Fruit fly (Drosophila melanogaster) whole organism, wandering third instar larva: Measurements from ENCODE around the gene CAH3.
A peak's percentile ranks its signal among the peaks of the same experiment; 100 is the strongest.

ENCODE experiments used
- Abd-B ChIP-seq: fragments of >200 bp; optimal IDR thresholded peaks from 2 replicates; lab custom pipeline; 2017; ENCODE audit warnings: missing biosample characterization, missing genetic modification characterization
- CG32264 ChIP-seq: fragments of 200-800 bp; sonication (Bioruptor generic); optimal IDR thresholded peaks from 2 replicates; lab custom pipeline; 2016; ENCODE audit warnings: missing biosample characterization, missing genetic modification characterization
- CG9705 ChIP-seq: fragments of 200-800 bp; sonication (Bioruptor generic); optimal IDR thresholded peaks from 2 replicates; lab custom pipeline; 2018; ENCODE audit warnings: missing biosample characterization, mild to moderate bottlenecking, missing genetic modification characterization
- CrebA ChIP-seq: fragments of 200-800 bp; sonication (Bioruptor generic); optimal IDR thresholded peaks from 2 replicates; lab custom pipeline; 2016; ENCODE audit warnings: missing biosample characterization, mild to moderate bottlenecking, missing genetic modification characterization, borderline replicate concordance
- Dfd ChIP-seq: fragments of >200 bp; optimal IDR thresholded peaks from 2 replicates; lab custom pipeline; 2017; ENCODE audit warnings: missing biosample characterization, missing genetic modification characterization
- Dif ChIP-seq: fragments of 200-275, 200-300 bp; sonication (Bioruptor generic); optimal IDR thresholded peaks from 2 replicates; lab custom pipeline; 2018; ENCODE audit warnings: missing biosample characterization, missing genetic modification characterization; ENCODE audit not compliant: partially characterized antibody
- GATAd ChIP-seq: sonication (Bioruptor generic); optimal IDR thresholded peaks from 2 replicates; lab custom pipeline; 2016; ENCODE audit warnings: missing biosample characterization, missing genetic modification characterization
- HLH106 ChIP-seq: fragments of 200-800 bp; optimal IDR thresholded peaks from 3 replicates; lab custom pipeline; 2019; ENCODE audit warnings: missing biosample characterization, mild to moderate bottlenecking, missing genetic modification characterization, moderate library complexity
- Hnf4 ChIP-seq: fragments of 200-800 bp; sonication (Bioruptor generic); optimal IDR thresholded peaks from 2 replicates; lab custom pipeline; 2016; ENCODE audit warnings: missing biosample characterization, mild to moderate bottlenecking, missing genetic modification characterization
- Hr78 ChIP-seq: fragments of >200 bp; optimal IDR thresholded peaks from 2 replicates; lab custom pipeline; 2017; ENCODE audit warnings: missing biosample characterization, missing genetic modification characterization
- Hr83 ChIP-seq: fragments of 200-300 bp; sonication (Bioruptor generic); optimal IDR thresholded peaks from 2 replicates; lab custom pipeline; 2016; ENCODE audit warnings: missing biosample characterization, mild to moderate bottlenecking, missing genetic modification characterization, moderate library complexity; ENCODE audit not compliant: poor library complexity, severe bottlenecking
- Jra ChIP-seq: sonication (Bioruptor generic); optimal IDR thresholded peaks from 2 replicates; lab custom pipeline; 2016; ENCODE audit warnings: missing biosample characterization, missing genetic modification characterization
- Mio ChIP-seq: sonication (Bioruptor generic); optimal IDR thresholded peaks from 2 replicates; lab custom pipeline; 2016; ENCODE audit warnings: missing biosample characterization, missing genetic modification characterization
- Myc ChIP-seq: fragments of >200 bp; optimal IDR thresholded peaks from 2 replicates; lab custom pipeline; 2017
- N ChIP-seq: fragments of >200 bp; optimal IDR thresholded peaks from 2 replicates; lab custom pipeline; 2018; ENCODE audit warnings: missing biosample characterization, missing external identifiers, missing genetic modification characterization
- OdsH ChIP-seq: fragments of 200-800 bp; sonication (Bioruptor generic); optimal IDR thresholded peaks from 2 replicates; lab custom pipeline; 2016; ENCODE audit warnings: missing biosample characterization, mild to moderate bottlenecking, missing genetic modification characterization
- Rel ChIP-seq, 2 experiments: fragments of 200-800 bp; sonication (Bioruptor generic) in 1 of 2; optimal IDR thresholded peaks; 2 replicates in 1 of 2; 3 replicates in 1 of 2; lab custom pipeline; 2016 to 2019; ENCODE audit warnings: mild to moderate bottlenecking in 2 of 2, missing biosample characterization in 2 of 2, missing genetic modification characterization in 2 of 2, moderate library complexity in 1 of 2
- Sp1 ChIP-seq: fragments of 200-800 bp; sonication (Bioruptor generic); optimal IDR thresholded peaks from 3 replicates; lab custom pipeline; 2019; ENCODE audit warnings: missing biosample characterization, mild to moderate bottlenecking, missing genetic modification characterization, moderate library complexity
- Vsx2 ChIP-seq: fragments of 200-300, 225-300 bp; sonication (Bioruptor generic); optimal IDR thresholded peaks from 2 replicates; lab custom pipeline; 2018; ENCODE audit warnings: missing biosample characterization, missing genetic modification characterization; ENCODE audit not compliant: partially characterized antibody
- br ChIP-seq: fragments of 200-800 bp; sonication (Bioruptor generic); optimal IDR thresholded peaks from 2 replicates; lab custom pipeline; 2016; ENCODE audit warnings: missing biosample characterization, missing genetic modification characterization
- brk ChIP-seq: fragments of 200-800 bp; sonication (Bioruptor generic); optimal IDR thresholded peaks from 2 replicates; lab custom pipeline; 2016; ENCODE audit warnings: missing biosample characterization, mild to moderate bottlenecking, missing genetic modification characterization
- dl ChIP-seq, 2 experiments: fragments of 175-275, 200-275 bp in 1 of 2; fragments of 200-275 bp in 1 of 2; sonication (Bioruptor generic); optimal IDR thresholded peaks; lab custom pipeline; 2018; ENCODE audit warnings: mild to moderate bottlenecking in 2 of 2, missing biosample characterization in 2 of 2, missing genetic modification characterization in 2 of 2, moderate library complexity in 2 of 2; ENCODE audit not compliant: partially characterized antibody in 2 of 2, insufficient read depth in 1 of 2
- dmrt93B ChIP-seq: fragments of 200-800 bp; sonication (Bioruptor generic); optimal IDR thresholded peaks from 2 replicates; lab custom pipeline; 2018; ENCODE audit warnings: missing biosample characterization, mild to moderate bottlenecking, missing genetic modification characterization
- dsf ChIP-seq: sonication (Bioruptor generic); optimal IDR thresholded peaks from 2 replicates; lab custom pipeline; 2016; ENCODE audit warnings: missing biosample characterization, missing genetic modification characterization, borderline replicate concordance
- ey ChIP-seq: fragments of 200-800 bp; sonication (Bioruptor generic); optimal IDR thresholded peaks from 2 replicates; lab custom pipeline; 2016; ENCODE audit warnings: missing biosample characterization, missing genetic modification characterization
- foxo ChIP-seq, 2 experiments: fragments of 200-800 bp; sonication (Bioruptor generic); optimal IDR thresholded peaks; 2 replicates in 1 of 2; 3 replicates in 1 of 2; lab custom pipeline; 2016 to 2017; ENCODE audit warnings: missing biosample characterization in 2 of 2, missing genetic modification characterization in 2 of 2
- fru ChIP-seq: fragments of 200-800 bp; sonication (Bioruptor generic); optimal IDR thresholded peaks from 3 replicates; lab custom pipeline; 2016; ENCODE audit warnings: missing biosample characterization, mild to moderate bottlenecking, missing genetic modification characterization
- h ChIP-seq: fragments of 200-800 bp; sonication (Bioruptor generic); optimal IDR thresholded peaks from 3 replicates; lab custom pipeline; 2016; ENCODE audit warnings: missing biosample characterization, mild to moderate bottlenecking, missing genetic modification characterization
- jim ChIP-seq: fragments of 175-275, 200-325 bp; sonication (Bioruptor generic); optimal IDR thresholded peaks from 2 replicates; lab custom pipeline; 2016; ENCODE audit warnings: missing biosample characterization, mild to moderate bottlenecking, missing genetic modification characterization
- lola ChIP-seq: fragments of >200 bp; optimal IDR thresholded peaks from 2 replicates; lab custom pipeline; 2017; ENCODE audit warnings: missing biosample characterization, missing genetic modification characterization
- pan ChIP-seq: fragments of >200 bp; optimal IDR thresholded peaks from 2 replicates; lab custom pipeline; 2017
- psq ChIP-seq: fragments of 200-800 bp; sonication (Bioruptor generic); optimal IDR thresholded peaks from 3 replicates; lab custom pipeline; 2017; ENCODE audit warnings: missing biosample characterization, mild to moderate bottlenecking, missing genetic modification characterization, moderate library complexity
- rgr ChIP-seq: fragments of 200-800 bp; sonication (Bioruptor generic); optimal IDR thresholded peaks from 3 replicates; lab custom pipeline; 2016; ENCODE audit warnings: missing biosample characterization, mild to moderate bottlenecking, missing genetic modification characterization
- sage ChIP-seq: fragments of 200-800 bp; sonication (Bioruptor generic); optimal IDR thresholded peaks from 2 replicates; lab custom pipeline; 2016; ENCODE audit warnings: missing biosample characterization, mild to moderate bottlenecking, missing genetic modification characterization
- sv ChIP-seq: fragments of 200-800 bp; sonication (Bioruptor generic); optimal IDR thresholded peaks from 3 replicates; lab custom pipeline; 2016; ENCODE audit warnings: missing biosample characterization, missing genetic modification characterization
- tai ChIP-seq: sonication (Bioruptor generic); optimal IDR thresholded peaks from 2 replicates; lab custom pipeline; 2016; ENCODE audit warnings: missing biosample characterization, missing genetic modification characterization
- usp ChIP-seq: fragments of >200 bp; optimal IDR thresholded peaks from 2 replicates; lab custom pipeline; 2017; ENCODE audit warnings: missing biosample characterization, missing genetic modification characterization
- woc ChIP-seq: sonication (Bioruptor generic); optimal IDR thresholded peaks from 2 replicates; lab custom pipeline; 2016; ENCODE audit warnings: missing biosample characterization, mild to moderate bottlenecking, missing genetic modification characterization

The CAH3 gene

dm6 chrX:8690003-8690402, 9.0 kb downstream of the CAH3 start, which contains the start of the genes Ppt1 and Ogg1:
Gene Ppt1 (minus strand): TSS chrX:8690227.
Gene Ogg1 (plus strand): TSS chrX:8690327.
- peak; percentile 28 for TF ChIP-seq dsf (GFP tag; lab: Kevin White, UChicago)
- peak; percentile 59 for TF ChIP-seq Sp1
- TF ChIP-seq OdsH (GFP tag; lab: Kevin White, UChicago), result peak; percentile 41
- peak; percentile 75 for TF ChIP-seq rgr (GFP tag; lab: Kevin White, UChicago)
- TF ChIP-seq Jra (GFP tag; lab: Kevin White, UChicago), result peak; percentile 77
- peak; percentile 84 for TF ChIP-seq Hnf4 (GFP tag; lab: Kevin White, UChicago)
- no peak for TF ChIP-seq Abd-B
- peak; percentile 86 for TF ChIP-seq tai (GFP tag; lab: Kevin White, UChicago)
- peak; percentile 41 for TF ChIP-seq CG9705
- peak; percentile 63 for TF ChIP-seq br (GFP tag; lab: Kevin White, UChicago)
- no peak for TF ChIP-seq lola (GFP tag; lab: Kevin White, UChicago)
- TF ChIP-seq Rel (GFP tag; optimal IDR thresholded peaks at IDR 0.05; lab: Kevin White, UChicago), result no peak
- TF ChIP-seq Rel (tag; optimal IDR thresholded peaks at IDR 0.05; lab: Kevin White, UChicago), result peak; percentile 98
- peak; percentile 86 for TF ChIP-seq woc (GFP tag; lab: Kevin White, UChicago)
- peak; percentile 63 for TF ChIP-seq HLH106 (tag; lab: Kevin White, UChicago)
- TF ChIP-seq CG32264 (GFP tag; lab: Kevin White, UChicago), result no peak
- TF ChIP-seq Dfd (GFP tag; lab: Kevin White, UChicago), result no peak
- TF ChIP-seq CrebA (GFP tag; lab: Kevin White, UChicago), result no peak
- peak; percentile 19 for TF ChIP-seq GATAd (GFP tag; lab: Kevin White, UChicago)
- no peak for TF ChIP-seq Vsx2 (GFP tag; lab: Kevin White, UChicago)
- TF ChIP-seq brk, result peak; percentile 29
- TF ChIP-seq Myc (lab: Kevin White, UChicago), result peak; percentile 66
- TF ChIP-seq usp (GFP tag; lab: Kevin White, UChicago), result no peak
- peak; percentile 58 for TF ChIP-seq sv (GFP tag; lab: Kevin White, UChicago)
- TF ChIP-seq foxo (GFP tag; optimal IDR thresholded peaks at IDR 0.05; lab: Kevin White, UChicago), result peak in 1 of 2 experiments; percentile 80
- peak; percentile 82 for TF ChIP-seq Hr83 (GFP tag; lab: Kevin White, UChicago)
- TF ChIP-seq h (GFP tag; lab: Kevin White, UChicago), result peak; percentile 76
- TF ChIP-seq N, result no peak
- TF ChIP-seq fru (GFP tag; lab: Kevin White, UChicago), result peak; percentile 53
- TF ChIP-seq Mio (GFP tag; lab: Kevin White, UChicago), result no peak
- TF ChIP-seq Hr78, result no peak
- TF ChIP-seq pan, result no peak
- TF ChIP-seq Dif (GFP tag; lab: Kevin White, UChicago), result no peak
- TF ChIP-seq sage (GFP tag; lab: Kevin White, UChicago), result peak; percentile 36
- TF ChIP-seq jim (GFP tag; lab: Kevin White, UChicago), result no peak
- TF ChIP-seq dmrt93B (GFP tag; lab: Kevin White, UChicago), result no peak
- peak; percentile 50 for TF ChIP-seq psq (GFP tag; lab: Kevin White, UChicago)
- TF ChIP-seq dl (GFP tag; optimal IDR thresholded peaks at IDR 0.05; lab: Kevin White, UChicago; ENCODE audit: insufficient read depth in 1 of 2, partially characterized antibody in 2 of 2), result no peak
- peak; percentile 70 for TF ChIP-seq ey (GFP tag; lab: Kevin White, UChicago)

- no peak for TF ChIP-seq ey (GFP tag; lab: Kevin White, UChicago)
- TF ChIP-seq CG9705, result no peak
- no peak for TF ChIP-seq OdsH (GFP tag; lab: Kevin White, UChicago)
- TF ChIP-seq Hr78, result no peak
- TF ChIP-seq rgr (GFP tag; lab: Kevin White, UChicago), result no peak
- TF ChIP-seq usp (GFP tag; lab: Kevin White, UChicago), result no peak
- no peak for TF ChIP-seq Jra (GFP tag; lab: Kevin White, UChicago)
- TF ChIP-seq N, result no peak
- TF ChIP-seq woc (GFP tag; lab: Kevin White, UChicago), result no peak
- no peak for TF ChIP-seq br (GFP tag; lab: Kevin White, UChicago)
- TF ChIP-seq foxo (GFP tag; optimal IDR thresholded peaks at IDR 0.05; lab: Kevin White, UChicago), result no peak
- no peak for TF ChIP-seq brk
- no peak for TF ChIP-seq dl (GFP tag; optimal IDR thresholded peaks at IDR 0.05; lab: Kevin White, UChicago; ENCODE audit: insufficient read depth in 1 of 2, partially characterized antibody in 2 of 2)
- TF ChIP-seq jim (GFP tag; lab: Kevin White, UChicago), result no peak
- no peak for TF ChIP-seq Myc (lab: Kevin White, UChicago)
- no peak for TF ChIP-seq Mio (GFP tag; lab: Kevin White, UChicago)
- TF ChIP-seq Hr83 (GFP tag; lab: Kevin White, UChicago), result no peak
- no peak for TF ChIP-seq Hnf4 (GFP tag; lab: Kevin White, UChicago)
- no peak for TF ChIP-seq Sp1
- TF ChIP-seq psq (GFP tag; lab: Kevin White, UChicago), result no peak
Observed at dm6 chrX:8693520-8693919, 12.5 kb downstream of the CAH3 start, which contains the start of gene CG11294. Gene CG11294 (minus strand): TSS chrX:8693620.
